Fruit fly (Drosophila melanogaster): Measurements from ENCODE around the gene CG42266.

The CG42266 gene

dm6 chr2L:16299466-16300311 is 40.5 kb downstream of the CG42266 start, which contains the start of the genes heix and CG17328 (continued):
- TF ChIP-seq dmrt99B (tag; optimal IDR thresholded peaks at IDR 0.05) (no peak), chm (GFP tag; IDR thresholded peaks at IDR 0.05) (peak; percentile 28; the same call in 1 of the 2 replicates), CG18764 (GFP tag; optimal IDR thresholded peaks at IDR 0.05) (peak; percentile 49), mld (GFP tag; IDR thresholded peaks at IDR 0.05; ENCODE audit: partially characterized antibody) (no peak), Eip74EF (GFP tag; optimal IDR thresholded peaks at IDR 0.05) (no peak), Asciz (GFP tag; optimal IDR thresholded peaks at IDR 0.05) (no peak), CG7928 (GFP tag; optimal IDR thresholded peaks at IDR 0.05) (peak; percentile 96), Hr78 (GFP tag; optimal IDR thresholded peaks at IDR 0.05) (no peak), CG13775 (GFP tag; optimal IDR thresholded peaks at IDR 0.05) (peak; percentile 79), CG11093 (GFP tag; IDR thresholded peaks at IDR 0.05) (peak; percentile 61; the same call in 2 of the 3 replicates), klu (GFP tag; IDR thresholded peaks at IDR 0.05) (no peak; the same call in 1 of the 2 replicates), CG12769 (tag; optimal IDR thresholded peaks at IDR 0.05) (peak; percentile 96), CG3995 (GFP tag; optimal IDR thresholded peaks at IDR 0.05) (peak; percentile 61), CG15696 (tag; optimal IDR thresholded peaks at IDR 0.05) (peak; percentile 72), ara (GFP tag; IDR thresholded peaks at IDR 0.05) (peak; percentile 48; the same call in 1 of the 2 replicates), E2f1 (GFP tag; IDR thresholded peaks at IDR 0.05) (peak; percentile 70), emc (GFP tag; optimal IDR thresholded peaks at IDR 0.05) (peak; percentile 13), zfh1 (GFP tag; IDR thresholded peaks at IDR 0.05) (peak; percentile 74), sr (GFP tag; IDR thresholded peaks at IDR 0.05) (no peak), Dfd (GFP tag; optimal IDR thresholded peaks at IDR 0.05) (no peak), gem (tag; optimal IDR thresholded peaks at IDR 0.05) (no peak), CG10654 (GFP tag; optimal IDR thresholded peaks at IDR 0.05) (peak; percentile 70), amos (GFP tag; IDR thresholded peaks at IDR 0.05; ENCODE audit: partially characterized antibody) (no peak), Blimp-1 (GFP tag; optimal IDR thresholded peaks at IDR 0.05) (peak; percentile 50), CG18619 (GFP tag; optimal IDR thresholded peaks at IDR 0.05) (peak; percentile 70), otp (GFP tag; IDR thresholded peaks at IDR 0.05) (no peak; the same call in 1 of the 3 replicates), tup (GFP tag; optimal IDR thresholded peaks at IDR 0.05) (peak; percentile 18), CG3838 (GFP tag; optimal IDR thresholded peaks at IDR 0.05) (no peak), wdn (GFP tag; IDR thresholded peaks at IDR 0.05) (0 out of 2 replicates have a peak, but pooled peaks have one; percentile 73), CG12236 (GFP tag; optimal IDR thresholded peaks at IDR 0.05) (no peak), CG11560 (tag; IDR thresholded peaks at IDR 0.05) (no peak; the same call in 2 of the 3 replicates), CG8388 (GFP tag; optimal IDR thresholded peaks at IDR 0.05) (peak; percentile 43), nau (GFP tag; optimal IDR thresholded peaks at IDR 0.05) (no peak), CG10274 (GFP tag; optimal IDR thresholded peaks at IDR 0.05) (no peak), CG11398 (GFP tag; optimal IDR thresholded peaks at IDR 0.05) (no peak), sc (optimal IDR thresholded peaks at IDR 0.05) (no peak), sc (GFP tag; optimal IDR thresholded peaks at IDR 0.05) (no peak), Camta (GFP tag; optimal IDR thresholded peaks at IDR 0.05) (peak; percentile 49), Fer2 (tag; optimal IDR thresholded peaks at IDR 0.05) (peak; percentile 75), CG7839 (tag; optimal IDR thresholded peaks at IDR 0.05) (peak; percentile 78), Deaf1 (tag; optimal IDR thresholded peaks at IDR 0.05) (no peak), slbo (GFP tag; IDR thresholded peaks at IDR 0.05) (peak; percentile 89), lmd (GFP tag; IDR thresholded peaks at IDR 0.05) (peak; percentile 78), CG17829 (tag; optimal IDR thresholded peaks at IDR 0.05) (peak; percentile 71), bcd (GFP tag; optimal IDR thresholded peaks at IDR 0.05) (peak; percentile 74), Ravus (GFP tag; IDR thresholded peaks at IDR 0.05) (peak; percentile 3; the same call in 1 of the 2 replicates), CG10147 (GFP tag; optimal IDR thresholded peaks at IDR 0.05) (no peak), Ets65A (GFP tag) (no peak)

All from whole organism, embryonic.